Fruit fly (Drosophila melanogaster): ENCODE data around the gene Ccdc56.

Gene Ccdc56

dm6 chr3L:11716899-11717298 lies 8.1 kb downstream of the Ccdc56 start:
- no peak for TF ChIP-seq sv (GFP tag; optimal IDR thresholded peaks at IDR 0.05)
- no peak for TF ChIP-seq N (GFP tag; optimal IDR thresholded peaks at IDR 0.05)
- no peak for TF ChIP-seq woc (GFP tag; optimal IDR thresholded peaks at IDR 0.05)
- TF ChIP-seq dl (GFP tag; optimal IDR thresholded peaks at IDR 0.05; ENCODE audit: insufficient read depth in 1 of 2, partially characterized antibody in 2 of 2): peak in 1 of 2 experiments; percentile 15
- peak; percentile 37 for TF ChIP-seq h (GFP tag; optimal IDR thresholded peaks at IDR 0.05)

dm6 chr3L:11717300-11717699 lies 8.5 kb downstream of the Ccdc56 start:
- TF ChIP-seq sv (GFP tag; optimal IDR thresholded peaks at IDR 0.05) (no peak), dl (GFP tag; optimal IDR thresholded peaks at IDR 0.05; ENCODE audit: insufficient read depth in 1 of 2, partially characterized antibody in 2 of 2) (no peak), Rel (GFP tag; optimal IDR thresholded peaks at IDR 0.05) (no peak), Rel (tag; optimal IDR thresholded peaks at IDR 0.05) (no peak), dsf (GFP tag; optimal IDR thresholded peaks at IDR 0.05; ENCODE audit: borderline replicate concordance) (no peak), Dif (GFP tag; optimal IDR thresholded peaks at IDR 0.05; ENCODE audit: partially characterized antibody) (no peak), Hr83 (GFP tag; optimal IDR thresholded peaks at IDR 0.05; ENCODE audit: poor library complexity, severe bottlenecking) (no peak), GATAd (GFP tag; optimal IDR thresholded peaks at IDR 0.05) (no peak), Abd-B (GFP tag; optimal IDR thresholded peaks at IDR 0.05) (no peak), CG32264 (GFP tag; optimal IDR thresholded peaks at IDR 0.05) (no peak), tai (GFP tag; optimal IDR thresholded peaks at IDR 0.05) (no peak), Myc (optimal IDR thresholded peaks at IDR 0.05) (no peak), brk (GFP tag; optimal IDR thresholded peaks at IDR 0.05) (no peak), Vsx2 (GFP tag; optimal IDR thresholded peaks at IDR 0.05; ENCODE audit: partially characterized antibody) (no peak), Jra (GFP tag; optimal IDR thresholded peaks at IDR 0.05) (no peak), Hr78 (GFP tag; optimal IDR thresholded peaks at IDR 0.05) (no peak), jim (GFP tag; optimal IDR thresholded peaks at IDR 0.05) (no peak), Sp1 (GFP tag; optimal IDR thresholded peaks at IDR 0.05) (no peak)

dm6 chr3L:11717993-11718392 lies 9.2 kb downstream of the Ccdc56 start:
- no peak for TF ChIP-seq N (GFP tag; optimal IDR thresholded peaks at IDR 0.05)
- TF ChIP-seq foxo (GFP tag; optimal IDR thresholded peaks at IDR 0.05): no peak
- TF ChIP-seq Hnf4 (GFP tag; optimal IDR thresholded peaks at IDR 0.05): no peak
- no peak for TF ChIP-seq Rel (GFP tag; optimal IDR thresholded peaks at IDR 0.05)
- no peak for TF ChIP-seq Rel (tag; optimal IDR thresholded peaks at IDR 0.05)
- TF ChIP-seq pan (optimal IDR thresholded peaks at IDR 0.05): no peak
- no peak for TF ChIP-seq Hr78 (GFP tag; optimal IDR thresholded peaks at IDR 0.05)
- TF ChIP-seq rgr (GFP tag; optimal IDR thresholded peaks at IDR 0.05): no peak
- TF ChIP-seq h (GFP tag; optimal IDR thresholded peaks at IDR 0.05): no peak
- TF ChIP-seq tai (GFP tag; optimal IDR thresholded peaks at IDR 0.05): no peak
- no peak for TF ChIP-seq Jra (GFP tag; optimal IDR thresholded peaks at IDR 0.05)
- no peak for TF ChIP-seq dl (GFP tag; optimal IDR thresholded peaks at IDR 0.05; ENCODE audit: insufficient read depth in 1 of 2, partially characterized antibody in 2 of 2)
- TF ChIP-seq CG9705 (GFP tag; optimal IDR thresholded peaks at IDR 0.05): no peak
- TF ChIP-seq usp (GFP tag; optimal IDR thresholded peaks at IDR 0.05): no peak
- no peak for TF ChIP-seq Dif (GFP tag; optimal IDR thresholded peaks at IDR 0.05; ENCODE audit: partially characterized antibody)
- no peak for TF ChIP-seq GATAd (GFP tag; optimal IDR thresholded peaks at IDR 0.05)
- no peak for TF ChIP-seq Dfd (GFP tag; optimal IDR thresholded peaks at IDR 0.05)
- no peak for TF ChIP-seq jim (GFP tag; optimal IDR thresholded peaks at IDR 0.05)
- no peak for TF ChIP-seq HLH106 (tag; optimal IDR thresholded peaks at IDR 0.05)
- no peak for TF ChIP-seq Vsx2 (GFP tag; optimal IDR thresholded peaks at IDR 0.05; ENCODE audit: partially characterized antibody)
- TF ChIP-seq sv (GFP tag; optimal IDR thresholded peaks at IDR 0.05): no peak

- no peak for TF ChIP-seq tai (GFP tag; optimal IDR thresholded peaks at IDR 0.05)
- TF ChIP-seq sv (GFP tag; optimal IDR thresholded peaks at IDR 0.05): no peak
- no peak for TF ChIP-seq br (GFP tag; optimal IDR thresholded peaks at IDR 0.05)
- no peak for TF ChIP-seq rgr (GFP tag; optimal IDR thresholded peaks at IDR 0.05)
- TF ChIP-seq jim (GFP tag; optimal IDR thresholded peaks at IDR 0.05): no peak
- TF ChIP-seq HLH106 (tag; optimal IDR thresholded peaks at IDR 0.05): no peak
- no peak for TF ChIP-seq Myc (optimal IDR thresholded peaks at IDR 0.05)
- TF ChIP-seq OdsH (GFP tag; optimal IDR thresholded peaks at IDR 0.05): no peak
Measured at dm6 chr3L:11720780-11721179, 12.0 kb downstream of the Ccdc56 start, which contains the start of gene Bmcp. Gene Bmcp, plus strand, starts transcription at chr3L:11720934.

dm6 chr3L:11721498-11721946 lies 12.7 kb downstream of the Ccdc56 start:
- TF ChIP-seq sage (GFP tag; optimal IDR thresholded peaks at IDR 0.05) (no peak), Abd-B (GFP tag; optimal IDR thresholded peaks at IDR 0.05) (no peak), CG32264 (GFP tag; optimal IDR thresholded peaks at IDR 0.05) (no peak), Mio (GFP tag; optimal IDR thresholded peaks at IDR 0.05) (no peak), woc (GFP tag; optimal IDR thresholded peaks at IDR 0.05) (no peak), N (GFP tag; optimal IDR thresholded peaks at IDR 0.05) (no peak), br (GFP tag; optimal IDR thresholded peaks at IDR 0.05) (peak; percentile 27), Hnf4 (GFP tag; optimal IDR thresholded peaks at IDR 0.05) (peak; percentile 44), h (GFP tag; optimal IDR thresholded peaks at IDR 0.05) (peak; percentile 50), dsf (GFP tag; optimal IDR thresholded peaks at IDR 0.05; ENCODE audit: borderline replicate concordance) (no peak), Dfd (GFP tag; optimal IDR thresholded peaks at IDR 0.05) (no peak), lola (GFP tag; optimal IDR thresholded peaks at IDR 0.05) (no peak), Vsx2 (GFP tag; optimal IDR thresholded peaks at IDR 0.05; ENCODE audit: partially characterized antibody) (no peak), Hr83 (GFP tag; optimal IDR thresholded peaks at IDR 0.05; ENCODE audit: poor library complexity, severe bottlenecking) (no peak), foxo (GFP tag; optimal IDR thresholded peaks at IDR 0.05) (peak in 1 of 2 experiments; percentile 31), dl (GFP tag; optimal IDR thresholded peaks at IDR 0.05; ENCODE audit: insufficient read depth in 1 of 2, partially characterized antibody in 2 of 2) (no peak), sv (GFP tag; optimal IDR thresholded peaks at IDR 0.05) (no peak), rgr (GFP tag; optimal IDR thresholded peaks at IDR 0.05) (peak; percentile 39), ey (GFP tag; optimal IDR thresholded peaks at IDR 0.05) (peak; percentile 45), Dif (GFP tag; optimal IDR thresholded peaks at IDR 0.05; ENCODE audit: partially characterized antibody) (no peak), Hr78 (GFP tag; optimal IDR thresholded peaks at IDR 0.05) (no peak), CrebA (GFP tag; optimal IDR thresholded peaks at IDR 0.05; ENCODE audit: borderline replicate concordance) (no peak), CG9705 (GFP tag; optimal IDR thresholded peaks at IDR 0.05) (no peak), brk (GFP tag; optimal IDR thresholded peaks at IDR 0.05) (no peak), OdsH (GFP tag; optimal IDR thresholded peaks at IDR 0.05) (peak; percentile 33), fru (GFP tag; optimal IDR thresholded peaks at IDR 0.05) (peak; percentile 37)

Measured in whole organism, wandering third instar larva.